Worm (Caenorhabditis elegans) whole organism, L3 larva: ENCODE data around the gene C25E10.17.

Experiments
- ceh-28 ChIP-seq: fragments of 150-350 bp; optimal IDR thresholded peaks from 2 replicates; lab custom pipeline; 2014; ENCODE audit warnings: missing biosample characterization, missing genetic modification reagents, missing genetic modification characterization
- ceh-82 ChIP-seq: fragments of 150-350 bp; optimal IDR thresholded peaks from 2 replicates; lab custom pipeline; 2014; ENCODE audit warnings: missing biosample characterization, missing genetic modification characterization
- ceh-9 ChIP-seq: sonication (generic microtip); optimal IDR thresholded peaks from 2 replicates; lab custom pipeline; 2018; ENCODE audit warnings: missing biosample characterization, missing genetic modification characterization
- egl-27 ChIP-seq: sonication (generic microtip); optimal IDR thresholded peaks from 4 replicates; lab custom pipeline; 2017; ENCODE audit warnings: missing biosample characterization, missing genetic modification reagents, missing genetic modification characterization
- elt-3 ChIP-seq, 3 experiments: fragments of 150-350 bp in 1 of 3; sonication (generic microtip) in 2 of 3; optimal IDR thresholded peaks; 2 replicates in 2 of 3; 4 replicates in 1 of 3; lab custom pipeline; 2014 to 2017; ENCODE audit warnings: missing biosample characterization in 3 of 3, missing genetic modification characterization in 3 of 3
- fkh-10 ChIP-seq: sonication (generic microtip); optimal IDR thresholded peaks from 2 replicates; lab custom pipeline; 2017; ENCODE audit warnings: missing biosample characterization, missing genetic modification reagents, missing genetic modification characterization
- fkh-2 ChIP-seq: fragments of 150-350 bp; optimal IDR thresholded peaks from 2 replicates; lab custom pipeline; 2014; ENCODE audit warnings: missing biosample characterization, missing genetic modification reagents, missing genetic modification characterization
- lin-15B ChIP-seq: fragments of 150-350 bp; optimal IDR thresholded peaks from 2 replicates; lab custom pipeline; 2014; ENCODE audit warnings: missing biosample characterization, missing genetic modification characterization
- mml-1 ChIP-seq: fragments of 150-350 bp; sonication (generic microtip); optimal IDR thresholded peaks from 3 replicates; lab custom pipeline; 2014; ENCODE audit warnings: missing biosample characterization, missing genetic modification characterization
- sea-2 ChIP-seq: fragments of 150-350 bp; sonication (generic microtip); optimal IDR thresholded peaks from 4 replicates; lab custom pipeline; 2014; ENCODE audit warnings: missing biosample characterization, missing genetic modification reagents, missing genetic modification characterization
- tbx-2 ChIP-seq: sonication (generic microtip); optimal IDR thresholded peaks from 2 replicates; lab custom pipeline; 2016; ENCODE audit warnings: mild to moderate bottlenecking, missing genetic modification characterization, missing compliant biosample characterization
- unc-39 ChIP-seq: sonication (generic microtip); optimal IDR thresholded peaks from 4 replicates; lab custom pipeline; 2017; ENCODE audit warnings: missing biosample characterization, missing genetic modification characterization
- zag-1 ChIP-seq: fragments of 150-350 bp; optimal IDR thresholded peaks from 2 replicates; lab custom pipeline; 2014; ENCODE audit warnings: missing biosample characterization, missing genetic modification characterization
- ztf-4 ChIP-seq: fragments of 150-350 bp; optimal IDR thresholded peaks from 2 replicates; lab custom pipeline; 2014; ENCODE audit warnings: missing biosample characterization, missing genetic modification characterization

The C25E10.17 gene

DNA sequence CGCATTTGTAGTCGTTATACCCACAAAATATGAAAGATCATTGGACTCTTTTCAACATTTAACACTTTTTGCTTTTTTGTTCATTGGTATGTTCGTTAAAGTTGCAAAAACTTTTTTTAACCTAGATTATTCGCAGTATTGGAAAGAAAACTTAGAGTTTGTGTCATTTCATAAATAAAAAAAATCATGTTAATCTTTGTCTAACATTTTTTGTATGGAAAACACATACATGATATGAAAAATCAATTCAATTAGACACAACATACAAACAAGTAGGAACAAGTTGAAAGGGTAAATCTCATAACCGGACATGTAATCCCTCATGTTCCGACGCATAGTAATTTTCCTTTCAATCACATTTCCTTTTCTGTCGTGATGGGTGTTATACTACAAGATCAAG is 46.2 kb downstream of the C25E10.17 start, which contains the start of gene F59E11.2:
Gene F59E11.2, plus strand, starts transcription at position 301 of the 400 bp plus-strand sequence.
- TF ChIP-seq sea-2 (GFP tag; lab: Kevin White, UChicago): no peak
- no peak for TF ChIP-seq elt-3 (tag; optimal IDR thresholded peaks at IDR 0.05; lab: Kevin White, UChicago)
- no peak for TF ChIP-seq fkh-2 (tag; lab: Kevin White, UChicago)
- no peak for TF ChIP-seq ztf-4 (tag; lab: Kevin White, UChicago)
- TF ChIP-seq egl-27 (tag; lab: Kevin White, UChicago): no peak
- TF ChIP-seq lin-15B (tag; lab: Kevin White, UChicago): no peak
- no peak for TF ChIP-seq mml-1 (tag; lab: Kevin White, UChicago)
- TF ChIP-seq tbx-2: no peak
- TF ChIP-seq ceh-82: no peak
- no peak for TF ChIP-seq unc-39 (tag; lab: Kevin White, UChicago)
- no peak for TF ChIP-seq zag-1 (tag; lab: Kevin White, UChicago)
- TF ChIP-seq ceh-28: no peak
- no peak for TF ChIP-seq fkh-10
- no peak for TF ChIP-seq ceh-9 (tag; lab: Kevin White, UChicago)
- TF ChIP-seq, all 47 proteins: peak for 0
